Worm (Caenorhabditis elegans) whole organism, young adult: ENCODE results near the gene unc-119.

Experiments used
- ama-1 ChIP-seq, 3 experiments: fragments of 150-350 bp in 1 of 3; sonication (generic microtip) in 2 of 3; optimal IDR thresholded peaks; 2 replicates each; lab custom pipeline; 2014 to 2018; ENCODE audit warnings: missing biosample characterization in 2 of 3, missing genetic modification characterization in 2 of 3, missing genetic modification reagents in 2 of 3
- lsl-1 ChIP-seq: fragments of 200-800 bp; sonication (Bioruptor generic); optimal IDR thresholded peaks from 2 replicates; lab custom pipeline; 2018; ENCODE audit warnings: mild to moderate bottlenecking, missing genetic modification characterization, moderate library complexity, missing compliant biosample characterization
- madf-3 ChIP-seq: fragments of 200-800 bp; sonication (Bioruptor generic); IDR thresholded peaks from 2 replicates; pipeline ENCODE4 v1.3.6; 2022; ENCODE audit warnings: missing genetic modification reagents, missing genetic modification characterization, missing compliant biosample characterization
- pha-4 ChIP-seq: fragments of 150-350 bp; sonication (generic microtip); optimal IDR thresholded peaks from 2 replicates; lab custom pipeline; 2014; ENCODE audit warnings: missing biosample characterization, missing genetic modification reagents, missing genetic modification characterization

DNA sequence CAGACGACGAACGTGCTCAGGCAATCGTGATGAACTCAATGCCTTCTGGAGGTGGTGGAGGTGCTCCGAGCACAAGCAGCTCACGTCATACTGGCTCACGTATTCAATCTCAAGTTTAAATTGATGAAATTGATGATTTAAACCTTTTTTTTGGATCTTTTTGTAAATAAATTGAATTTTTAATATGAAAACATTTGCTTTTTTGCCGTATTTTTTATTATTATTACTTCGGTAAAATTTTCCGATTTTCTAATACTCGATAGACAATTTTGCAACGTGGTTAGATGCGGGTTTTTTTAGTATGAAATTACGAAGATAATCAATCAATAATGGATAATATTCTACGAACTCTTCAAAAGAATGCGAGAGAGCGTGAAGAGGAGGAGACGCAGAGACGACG is 44.5 kb upstream of the unc-119 start, which contains the start of gene oxi-1:
- TF ChIP-seq ama-1 (optimal IDR thresholded peaks at IDR 0.05; lab: Kevin White, UChicago) = no peak
- TF ChIP-seq ama-1 (GFP tag; optimal IDR thresholded peaks at IDR 0.05; lab: Kevin White, UChicago) = no peak
- no peak for TF ChIP-seq pha-4
- TF ChIP-seq lsl-1 (GFP tag; lab: Kevin White, UChicago) = no peak
- TF ChIP-seq madf-3 (GFP tag; lab: Robert Waterston, UW) = no peak
